Fruit fly (Drosophila melanogaster) whole organism, embryonic: ENCODE measurements around the gene RabGGTa.

Experiments used
- C15 ChIP-seq: fragments of 200-800 bp; sonication (Bioruptor generic); IDR thresholded peaks from 3 replicates; pipeline ENCODE4 v1.3.6; 2022; ENCODE audit warnings: missing biosample characterization, missing genetic modification characterization
- CG32772 ChIP-seq: fragments of 200-800 bp; sonication (Bioruptor generic); IDR thresholded peaks from 2 replicates; pipeline ENCODE4 v1.3.6; 2022; ENCODE audit warnings: missing biosample characterization, missing genetic modification characterization
- CG4707 ChIP-seq: fragments of 200-800 bp; sonication (Bioruptor generic); optimal IDR thresholded peaks from 2 replicates; lab custom pipeline; 2018; ENCODE audit warnings: missing biosample characterization, mild to moderate bottlenecking, missing genetic modification characterization, moderate library complexity
- CG9437 ChIP-seq: fragments of 200-800 bp; sonication (Bioruptor generic); optimal IDR thresholded peaks from 2 replicates; lab custom pipeline; 2018; ENCODE audit warnings: missing biosample characterization, mild to moderate bottlenecking, missing genetic modification characterization
- Rx ChIP-seq: fragments of 200-800 bp; sonication (Bioruptor generic); IDR thresholded peaks from 2 replicates; pipeline ENCODE4 v1.3.6; 2022; ENCODE audit warnings: missing biosample characterization, missing genetic modification characterization
- trh ChIP-seq: fragments of 200-800 bp; sonication (Bioruptor generic); optimal IDR thresholded peaks from 2 replicates; lab custom pipeline; 2016; ENCODE audit warnings: missing biosample characterization, missing genetic modification characterization

- TF ChIP-seq CG32772 (no peak), C15 (no peak), trh (no peak), CG4707 (GFP tag; lab: Kevin White, UChicago) (no peak), Rx (GFP tag; lab: Robert Waterston, UW) (no peak), CG9437 (no peak)
Observed at dm6 chr3R:5103362-5104003, 24.4 kb upstream of the RabGGTa start.
